Worm (Caenorhabditis elegans) whole organism, L2 larva: Measurements from ENCODE around the gene ntl-11.

Experiments used
- nhr-23 ChIP-seq: fragments of 150-350 bp; optimal IDR thresholded peaks from 2 replicates; lab custom pipeline; 2014; ENCODE audit warnings: missing biosample characterization, missing genetic modification reagents, missing genetic modification characterization
- nhr-237 ChIP-seq: fragments of 150-350 bp; optimal IDR thresholded peaks from 2 replicates; lab custom pipeline; 2014; ENCODE audit warnings: missing biosample characterization, missing genetic modification characterization
- unc-62 ChIP-seq: fragments of 150-350 bp; optimal IDR thresholded peaks from 2 replicates; lab custom pipeline; 2014; ENCODE audit warnings: missing biosample characterization, missing genetic modification reagents, missing genetic modification characterization
- ztf-11 ChIP-seq: sonication (generic microtip); optimal IDR thresholded peaks from 2 replicates; lab custom pipeline; 2017; ENCODE audit warnings: missing biosample characterization, missing genetic modification characterization

DNA sequence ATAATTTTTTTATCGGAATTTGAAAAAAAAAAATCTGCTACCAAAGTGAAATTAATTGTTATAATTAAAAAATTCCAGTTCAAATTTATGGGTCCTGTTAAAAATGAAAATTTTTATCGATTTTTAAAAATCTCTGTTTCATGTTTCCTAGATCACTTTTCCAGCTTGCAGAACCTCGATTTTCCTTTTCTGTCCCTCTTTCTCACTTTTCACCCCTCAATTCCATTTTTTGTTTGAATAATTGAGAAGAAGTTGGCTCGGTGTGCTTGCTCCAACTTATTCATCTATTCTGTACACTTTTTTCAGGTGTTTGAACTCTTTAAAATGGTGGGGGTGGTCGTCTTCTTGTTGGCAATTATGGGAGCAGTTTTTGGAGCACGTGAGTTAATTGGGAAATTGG, 26.0 kb upstream of the ntl-11 start, which contains the start of gene acr-24:
- TF ChIP-seq unc-62 (GFP tag; lab: Kevin White, UChicago) = no peak
- no peak for TF ChIP-seq nhr-23
- no peak for TF ChIP-seq ztf-11 (tag; lab: Kevin White, UChicago)
- TF ChIP-seq nhr-237 (tag; lab: Kevin White, UChicago) = no peak
